Worm (Caenorhabditis elegans) whole organism, midembryonic: ENCODE data around the gene zif-1.
A peak's percentile ranks its signal among the peaks of the same experiment; 100 is the strongest.
"Not testable (repeated sequence)": the region's sequence is repeated elsewhere in the genome, so short reads cannot be mapped to it uniquely, and the experiment has no call there.

Source experiments
- T22C8.4 ChIP-seq: fragments of 200-800 bp; sonication (Bioruptor generic); IDR thresholded peaks from 2 replicates; pipeline ENCODE4 v1.3.6; 2022; ENCODE audit warnings: missing genetic modification characterization, missing compliant biosample characterization
- cog-1 ChIP-seq: sonication (generic microtip); optimal IDR thresholded peaks from 2 replicates; lab custom pipeline; 2016; ENCODE audit warnings: missing genetic modification characterization, missing compliant biosample characterization
- flt-1 ChIP-seq: fragments of 200-800 bp; sonication (Bioruptor generic); IDR thresholded peaks from 2 replicates; pipeline ENCODE4 v1.3.6; 2022; ENCODE audit warnings: missing genetic modification characterization, missing compliant biosample characterization
- klf-2 ChIP-seq: fragments of 200-800 bp; sonication (Bioruptor generic); conservative IDR thresholded peaks from 2 replicates; pipeline ENCODE4 v1.3.6; 2022; ENCODE audit warnings: missing genetic modification reagents, missing genetic modification characterization, missing compliant biosample characterization
- med-1 ChIP-seq: sonication (generic microtip); optimal IDR thresholded peaks from 2 replicates; lab custom pipeline; 2017; ENCODE audit warnings: missing genetic modification characterization, mild to moderate bottlenecking, missing compliant biosample characterization, antibody characterized with exemption, missing genetic modification reagents; ENCODE audit not compliant: insufficient read depth
- ref-1 ChIP-seq: fragments of 200-800 bp; sonication (Bioruptor generic); conservative IDR thresholded peaks from 2 replicates; pipeline ENCODE4 v1.3.6; 2022; ENCODE audit warnings: missing genetic modification reagents, missing genetic modification characterization, missing compliant biosample characterization
- tab-1 ChIP-seq: fragments of 200-800 bp; sonication (Bioruptor generic); IDR thresholded peaks from 2 replicates; pipeline ENCODE4 v1.3.6; 2022; ENCODE audit warnings: missing genetic modification characterization, missing compliant biosample characterization
- ztf-23 ChIP-seq: fragments of 200-800 bp; sonication (Bioruptor generic); IDR thresholded peaks from 2 replicates; pipeline ENCODE4 v1.3.6; 2022; ENCODE audit warnings: missing genetic modification reagents, missing genetic modification characterization, missing compliant biosample characterization
- ztf-29 ChIP-seq: fragments of 200-800 bp; sonication (Bioruptor generic); IDR thresholded peaks from 2 replicates; pipeline ENCODE4 v1.3.6; 2022; ENCODE audit warnings: missing genetic modification reagents, missing genetic modification characterization, missing compliant biosample characterization

The zif-1 gene

ce11 chrIII:9001491-9001890 is 1.1 kb upstream of the zif-1 start:
- no peak for TF ChIP-seq T22C8.4
- TF ChIP-seq ztf-23 (GFP tag; lab: Robert Waterston, UW): 0 out of 2 replicates have a peak, but pooled peaks have one; percentile 6

- TF ChIP-seq ztf-29 (GFP tag; lab: Robert Waterston, UW) (no peak), med-1 (GFP tag; lab: Kevin White, UChicago) (no peak), ztf-23 (GFP tag; lab: Robert Waterston, UW) (no peak), tab-1 (GFP tag; lab: Robert Waterston, UW) (no peak), T22C8.4 (no peak), flt-1 (GFP tag; lab: Robert Waterston, UW) (no peak), klf-2 (GFP tag; lab: Robert Waterston, UW) (no peak), ref-1 (GFP tag; lab: Robert Waterston, UW) (no peak), cog-1 (tag; lab: Kevin White, UChicago) (no peak)
Observed at ce11 chrIII:9001899-9002298, 680 bp upstream of the zif-1 start, which contains the start of gene rpn-6.2. Gene rpn-6.2, minus strand, starts transcription at chrIII:9001999.

- TF ChIP-seq tab-1 (GFP tag; lab: Robert Waterston, UW) (no peak), flt-1 (GFP tag; lab: Robert Waterston, UW) (no peak), ztf-29 (GFP tag; lab: Robert Waterston, UW) (no peak), ztf-23 (GFP tag; lab: Robert Waterston, UW) (no peak), T22C8.4 (no peak), med-1 (GFP tag; lab: Kevin White, UChicago) (no peak), cog-1 (tag; lab: Kevin White, UChicago) (no peak), ref-1 (GFP tag; lab: Robert Waterston, UW) (no peak), klf-2 (GFP tag; lab: Robert Waterston, UW) (no peak)
Observed at ce11 chrIII:9004658-9005057, 2.1 kb downstream of the zif-1 start.

ce11 chrIII:9005905-9006372 is 3.4 kb downstream of the zif-1 start, which contains the start of gene rab-6.1:
Gene rab-6.1, minus strand, starts transcription at chrIII:9005955.
- not testable (repeated sequence) for TF ChIP-seq klf-2, ref-1, ztf-23 (GFP tag; lab: Robert Waterston, UW)

ce11 chrIII:9007183-9007582 is 4.6 kb downstream of the zif-1 start:
- TF ChIP-seq ztf-23 (GFP tag; lab: Robert Waterston, UW): no peak
- TF ChIP-seq klf-2 (GFP tag; lab: Robert Waterston, UW): no peak
- no peak for TF ChIP-seq med-1 (GFP tag; lab: Kevin White, UChicago)
- TF ChIP-seq ztf-29 (GFP tag; lab: Robert Waterston, UW): no peak
- no peak for TF ChIP-seq T22C8.4
- TF ChIP-seq tab-1 (GFP tag; lab: Robert Waterston, UW): 0 out of 2 replicates have a peak, but pooled peaks have one; percentile 7
- no peak for TF ChIP-seq ref-1 (GFP tag; lab: Robert Waterston, UW)
- peak; percentile 20 for TF ChIP-seq cog-1 (tag; lab: Kevin White, UChicago)
- no peak for TF ChIP-seq flt-1 (GFP tag; lab: Robert Waterston, UW)

- TF ChIP-seq flt-1 (GFP tag; lab: Robert Waterston, UW) (0 out of 2 replicates have a peak, but pooled peaks have one; percentile 54), cog-1 (tag; lab: Kevin White, UChicago) (no peak), ztf-29 (GFP tag; lab: Robert Waterston, UW) (peak; percentile 23; the same call in 1 of the 2 replicates), med-1 (GFP tag; lab: Kevin White, UChicago) (no peak)
Observed at ce11 chrIII:9010047-9010446, 7.5 kb downstream of the zif-1 start, which contains the start of gene F59B2.8. Gene F59B2.8, minus strand, starts transcription at chrIII:9010197.

ce11 chrIII:9012309-9012708 is 9.7 kb downstream of the zif-1 start, which contains the start of gene F59B2.9:
Gene F59B2.9, minus strand, starts transcription at chrIII:9012409.
- TF ChIP-seq flt-1 (GFP tag; lab: Robert Waterston, UW): no peak
- TF ChIP-seq med-1 (GFP tag; lab: Kevin White, UChicago): no peak
- no peak for TF ChIP-seq ztf-29 (GFP tag; lab: Robert Waterston, UW)
- TF ChIP-seq klf-2 (GFP tag; lab: Robert Waterston, UW): no peak
- TF ChIP-seq T22C8.4: no peak
- TF ChIP-seq cog-1 (tag; lab: Kevin White, UChicago): no peak
- TF ChIP-seq ref-1 (GFP tag; lab: Robert Waterston, UW): no peak
- no peak for TF ChIP-seq tab-1 (GFP tag; lab: Robert Waterston, UW)
- no peak for TF ChIP-seq ztf-23 (GFP tag; lab: Robert Waterston, UW)

ce11 chrIII:9017181-9017651 is 14.6 kb downstream of the zif-1 start, which contains the start of gene F59B2.12:
Gene F59B2.12, plus strand, starts transcription at chrIII:9017601.
- TF ChIP-seq ztf-29 (GFP tag; lab: Robert Waterston, UW) (no peak), ztf-23 (GFP tag; lab: Robert Waterston, UW) (no peak), flt-1 (GFP tag; lab: Robert Waterston, UW) (no peak), cog-1 (tag; lab: Kevin White, UChicago) (no peak), ref-1 (GFP tag; lab: Robert Waterston, UW) (no peak), med-1 (GFP tag; lab: Kevin White, UChicago) (no peak), tab-1 (GFP tag; lab: Robert Waterston, UW) (no peak)

- no peak for TF ChIP-seq ztf-29 (GFP tag; lab: Robert Waterston, UW)
- no peak for TF ChIP-seq T22C8.4
- no peak for TF ChIP-seq flt-1 (GFP tag; lab: Robert Waterston, UW)
- no peak for TF ChIP-seq cog-1 (tag; lab: Kevin White, UChicago)
- TF ChIP-seq ztf-23 (GFP tag; lab: Robert Waterston, UW): no peak
- TF ChIP-seq klf-2 (GFP tag; lab: Robert Waterston, UW): no peak
- TF ChIP-seq med-1 (GFP tag; lab: Kevin White, UChicago): no peak
- no peak for TF ChIP-seq tab-1 (GFP tag; lab: Robert Waterston, UW)
- TF ChIP-seq ref-1 (GFP tag; lab: Robert Waterston, UW): no peak
Observed at ce11 chrIII:9022535-9022934, 20.0 kb downstream of the zif-1 start, which contains the start of gene F59B2.14. Gene F59B2.14, minus strand, starts transcription at chrIII:9022635.
